Fruit fly (Drosophila melanogaster): Measurements from ENCODE around the gene Sytbeta.

Gene Sytbeta

DNA sequence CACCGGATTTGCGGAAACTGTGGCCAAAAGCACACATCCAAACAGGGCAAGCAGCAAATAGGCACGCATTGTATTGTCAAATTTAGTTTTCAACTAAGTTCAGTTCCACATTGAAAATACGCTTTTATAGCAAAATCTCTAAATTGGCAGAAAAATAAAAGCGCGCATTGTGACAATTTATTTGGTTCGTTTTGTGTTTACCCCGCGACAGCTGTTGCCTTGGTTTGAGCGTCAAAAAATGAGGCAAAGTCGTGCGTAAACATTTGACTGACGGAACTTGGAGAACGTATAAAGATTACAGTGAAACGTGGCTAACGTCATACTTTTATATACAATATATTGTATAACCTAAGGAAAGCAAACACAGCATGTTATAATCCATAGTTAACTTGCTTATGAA lies 10.7 kb downstream of the Sytbeta start, which contains the start of gene CG18649:
Gene CG18649, minus strand, starts transcription at position 101 of the 400 bp plus-strand sequence.
- TF ChIP-seq brk (GFP tag; optimal IDR thresholded peaks at IDR 0.05) (no peak), sage (GFP tag; optimal IDR thresholded peaks at IDR 0.05) (no peak), pan (optimal IDR thresholded peaks at IDR 0.05) (no peak), fru (GFP tag; optimal IDR thresholded peaks at IDR 0.05) (no peak)

DNA sequence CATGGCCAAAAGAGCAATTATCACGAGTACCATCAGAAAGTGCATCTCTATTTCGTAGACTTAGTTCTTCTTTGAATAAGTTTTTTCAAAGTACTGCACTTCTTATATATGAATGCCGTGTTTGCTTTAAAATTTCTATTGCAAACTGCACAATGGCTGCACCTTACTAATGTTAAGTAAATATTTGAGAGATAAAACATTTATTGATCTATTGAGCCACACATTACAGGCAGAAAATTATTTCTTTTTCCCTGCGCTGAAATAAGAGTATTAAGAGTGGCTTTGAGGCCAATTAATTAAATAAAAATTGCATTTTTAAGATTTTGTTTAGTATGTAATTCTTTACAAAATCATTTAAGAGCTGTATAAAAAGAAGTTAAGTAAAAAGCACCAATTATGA lies 11.5 kb downstream of the Sytbeta start, which contains the start of gene CG43680:
Gene CG43680, minus strand, starts transcription at position 101 of the 400 bp plus-strand sequence.
- TF ChIP-seq foxo (GFP tag; optimal IDR thresholded peaks at IDR 0.05) (no peak), GATAd (GFP tag; optimal IDR thresholded peaks at IDR 0.05) (no peak), Hr78 (GFP tag; optimal IDR thresholded peaks at IDR 0.05) (no peak), psq (GFP tag; optimal IDR thresholded peaks at IDR 0.05) (no peak), h (GFP tag; optimal IDR thresholded peaks at IDR 0.05) (no peak), HLH106 (tag; optimal IDR thresholded peaks at IDR 0.05) (no peak), ey (GFP tag; optimal IDR thresholded peaks at IDR 0.05) (no peak)

- TF ChIP-seq h (GFP tag; optimal IDR thresholded peaks at IDR 0.05), result no peak
- no peak for TF ChIP-seq br (GFP tag; optimal IDR thresholded peaks at IDR 0.05)
- no peak for TF ChIP-seq Myc (optimal IDR thresholded peaks at IDR 0.05)
- no peak for TF ChIP-seq Rel (GFP tag; optimal IDR thresholded peaks at IDR 0.05)
- TF ChIP-seq Rel (tag; optimal IDR thresholded peaks at IDR 0.05), result no peak
- no peak for TF ChIP-seq Hr78 (GFP tag; optimal IDR thresholded peaks at IDR 0.05)
- TF ChIP-seq sv (GFP tag; optimal IDR thresholded peaks at IDR 0.05), result no peak
- TF ChIP-seq Vsx2 (GFP tag; optimal IDR thresholded peaks at IDR 0.05; ENCODE audit: partially characterized antibody), result no peak
Observed at dm6 chr3L:15052390-15052789, 12.4 kb downstream of the Sytbeta start, which contains the start of gene CG13461. TSS of gene CG13461 (minus strand) at chr3L:15052490.

dm6 chr3L:15051325-15051724 lies 13.5 kb downstream of the Sytbeta start, which contains the start of gene CG43679:
TSS of gene CG43679 (minus strand) at chr3L:15051425.
- TF ChIP-seq GATAd (GFP tag; optimal IDR thresholded peaks at IDR 0.05), result no peak
- TF ChIP-seq HLH106 (tag; optimal IDR thresholded peaks at IDR 0.05), result no peak
- TF ChIP-seq sage (GFP tag; optimal IDR thresholded peaks at IDR 0.05), result no peak
- TF ChIP-seq Hr83 (GFP tag; optimal IDR thresholded peaks at IDR 0.05; ENCODE audit: poor library complexity, severe bottlenecking), result no peak
- TF ChIP-seq Vsx2 (GFP tag; optimal IDR thresholded peaks at IDR 0.05; ENCODE audit: partially characterized antibody), result no peak
- TF ChIP-seq rgr (GFP tag; optimal IDR thresholded peaks at IDR 0.05), result no peak
- TF ChIP-seq Dif (GFP tag; optimal IDR thresholded peaks at IDR 0.05; ENCODE audit: partially characterized antibody), result no peak
- TF ChIP-seq h (GFP tag; optimal IDR thresholded peaks at IDR 0.05), result no peak
- no peak for TF ChIP-seq Myc (optimal IDR thresholded peaks at IDR 0.05)
- TF ChIP-seq Rel (GFP tag; optimal IDR thresholded peaks at IDR 0.05), result no peak
- TF ChIP-seq Rel (tag; optimal IDR thresholded peaks at IDR 0.05), result no peak
- no peak for TF ChIP-seq Mio (GFP tag; optimal IDR thresholded peaks at IDR 0.05)
- no peak for TF ChIP-seq psq (GFP tag; optimal IDR thresholded peaks at IDR 0.05)
- TF ChIP-seq lola (GFP tag; optimal IDR thresholded peaks at IDR 0.05), result no peak
- no peak for TF ChIP-seq foxo (GFP tag; optimal IDR thresholded peaks at IDR 0.05)
- no peak for TF ChIP-seq Dfd (GFP tag; optimal IDR thresholded peaks at IDR 0.05)
- TF ChIP-seq fru (GFP tag; optimal IDR thresholded peaks at IDR 0.05), result no peak
- TF ChIP-seq N (GFP tag; optimal IDR thresholded peaks at IDR 0.05), result no peak
- no peak for TF ChIP-seq CG9705 (GFP tag; optimal IDR thresholded peaks at IDR 0.05)

- no peak for TF ChIP-seq CrebA (GFP tag; optimal IDR thresholded peaks at IDR 0.05; ENCODE audit: borderline replicate concordance)
- TF ChIP-seq Vsx2 (GFP tag; optimal IDR thresholded peaks at IDR 0.05; ENCODE audit: partially characterized antibody), result no peak
- TF ChIP-seq CG32264 (GFP tag; optimal IDR thresholded peaks at IDR 0.05), result no peak
- TF ChIP-seq Dif (GFP tag; optimal IDR thresholded peaks at IDR 0.05; ENCODE audit: partially characterized antibody), result no peak
- peak; percentile 21 for TF ChIP-seq h (GFP tag; optimal IDR thresholded peaks at IDR 0.05)
- no peak for TF ChIP-seq N (GFP tag; optimal IDR thresholded peaks at IDR 0.05)
Observed at dm6 chr3L:15050706-15051105, 14.1 kb downstream of the Sytbeta start, which contains the start of gene CG12310. TSS of gene CG12310 (minus strand) at chr3L:15050806.

DNA sequence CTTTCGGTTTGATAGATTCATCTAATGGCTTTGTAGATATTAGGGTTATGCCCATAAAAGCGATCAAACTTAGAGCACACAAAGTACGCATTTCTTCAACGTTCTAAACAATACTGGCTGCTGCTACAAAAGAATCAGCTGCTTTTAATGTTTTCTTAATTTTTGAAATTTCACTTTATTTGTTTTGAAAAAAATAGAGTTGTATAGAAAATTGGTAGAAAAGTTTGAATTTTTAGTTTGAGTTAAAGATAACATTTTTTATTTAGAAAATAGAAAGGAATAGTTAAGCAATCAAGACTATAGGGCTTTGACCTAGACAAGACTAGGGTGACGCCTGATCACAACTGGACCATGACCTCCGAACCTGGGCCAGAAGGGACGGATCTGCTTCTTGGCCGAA lies 14.7 kb downstream of the Sytbeta start, which contains the start of gene CG18581:
Gene CG18581, minus strand, starts transcription at position 101 of the 400 bp plus-strand sequence.
- no peak for TF ChIP-seq pan (optimal IDR thresholded peaks at IDR 0.05)
- TF ChIP-seq sv (GFP tag; optimal IDR thresholded peaks at IDR 0.05), result no peak
- TF ChIP-seq rgr (GFP tag; optimal IDR thresholded peaks at IDR 0.05), result no peak
- TF ChIP-seq br (GFP tag; optimal IDR thresholded peaks at IDR 0.05), result no peak
- no peak for TF ChIP-seq HLH106 (tag; optimal IDR thresholded peaks at IDR 0.05)
- TF ChIP-seq N (GFP tag; optimal IDR thresholded peaks at IDR 0.05), result no peak
- no peak for TF ChIP-seq tai (GFP tag; optimal IDR thresholded peaks at IDR 0.05)
- TF ChIP-seq Hr83 (GFP tag; optimal IDR thresholded peaks at IDR 0.05; ENCODE audit: poor library complexity, severe bottlenecking), result no peak
- TF ChIP-seq CG32264 (GFP tag; optimal IDR thresholded peaks at IDR 0.05), result no peak
- no peak for TF ChIP-seq psq (GFP tag; optimal IDR thresholded peaks at IDR 0.05)
- no peak for TF ChIP-seq Myc (optimal IDR thresholded peaks at IDR 0.05)
- no peak for TF ChIP-seq dl (GFP tag; optimal IDR thresholded peaks at IDR 0.05; ENCODE audit: insufficient read depth in 1 of 2, partially characterized antibody in 2 of 2)
- no peak for TF ChIP-seq Abd-B (GFP tag; optimal IDR thresholded peaks at IDR 0.05)
- no peak for TF ChIP-seq fru (GFP tag; optimal IDR thresholded peaks at IDR 0.05)
- no peak for TF ChIP-seq dmrt93B (GFP tag; optimal IDR thresholded peaks at IDR 0.05)
- no peak for TF ChIP-seq brk (GFP tag; optimal IDR thresholded peaks at IDR 0.05)
- no peak for TF ChIP-seq GATAd (GFP tag; optimal IDR thresholded peaks at IDR 0.05)

All from whole organism, wandering third instar larva.